Fruit fly (Drosophila melanogaster) whole organism, embryonic: Measurements from ENCODE around the gene CG10793.

Experiments used
- Adf1 ChIP-seq: fragments of 200-800 bp; sonication (Bioruptor generic); IDR thresholded peaks from 2 replicates; pipeline ENCODE4 v1.3.6; 2022; ENCODE audit warnings: missing biosample characterization, missing genetic modification characterization
- Atf-2 ChIP-seq: fragments of 200-800 bp; sonication (Bioruptor generic); optimal IDR thresholded peaks from 2 replicates; lab custom pipeline; 2016; ENCODE audit warnings: missing biosample characterization, missing genetic modification characterization
- Blimp-1 ChIP-seq: fragments of 200-800 bp; sonication (Bioruptor generic); optimal IDR thresholded peaks from 3 replicates; lab custom pipeline; 2018; ENCODE audit warnings: missing biosample characterization, missing genetic modification characterization, mild to moderate bottlenecking, moderate library complexity, missing genetic modification reagents
- CG10462 ChIP-seq: fragments of 200-800 bp; sonication (Bioruptor generic); optimal IDR thresholded peaks from 2 replicates; lab custom pipeline; 2016; ENCODE audit warnings: missing biosample characterization, missing genetic modification characterization
- CG11696 ChIP-seq: fragments of 200-800 bp; sonication (Bioruptor generic); IDR thresholded peaks from 2 replicates; pipeline ENCODE4 v1.3.6; 2022; ENCODE audit warnings: missing biosample characterization, missing genetic modification characterization
- CG12219 ChIP-seq: fragments of 200-800 bp; sonication (Bioruptor generic); optimal IDR thresholded peaks from 3 replicates; lab custom pipeline; 2018; ENCODE audit warnings: missing biosample characterization, mild to moderate bottlenecking, missing genetic modification characterization
- CG14014 ChIP-seq: fragments of 200-800 bp; sonication (Bioruptor generic); IDR thresholded peaks from 2 replicates; pipeline ENCODE4 v1.3.6; 2022; ENCODE audit warnings: missing biosample characterization, missing genetic modification characterization
- CG15479 ChIP-seq: fragments of 200-800 bp; sonication (Bioruptor generic); optimal IDR thresholded peaks from 3 replicates; lab custom pipeline; 2019; ENCODE audit warnings: missing biosample characterization, mild to moderate bottlenecking, missing genetic modification characterization, moderate library complexity
- CG1602 ChIP-seq: fragments of 200-800 bp; sonication (Bioruptor generic); optimal IDR thresholded peaks from 3 replicates; lab custom pipeline; 2016; ENCODE audit warnings: missing biosample characterization, missing genetic modification characterization
- CG1603 ChIP-seq: fragments of 200-800 bp; sonication (Bioruptor generic); optimal IDR thresholded peaks from 2 replicates; lab custom pipeline; 2019; ENCODE audit warnings: missing biosample characterization, mild to moderate bottlenecking, missing genetic modification characterization, moderate library complexity
- CG17186 ChIP-seq: fragments of 200-800 bp; sonication (Bioruptor generic); optimal IDR thresholded peaks from 3 replicates; lab custom pipeline; 2017; ENCODE audit warnings: missing biosample characterization, missing genetic modification reagents, missing genetic modification characterization
- CG18599 ChIP-seq: fragments of 200-800 bp; sonication (Bioruptor generic); optimal IDR thresholded peaks from 3 replicates; lab custom pipeline; 2017; ENCODE audit warnings: missing biosample characterization, missing genetic modification characterization, mild to moderate bottlenecking, moderate library complexity, missing genetic modification reagents
- CG2116 ChIP-seq: fragments of 200-800 bp; sonication (Bioruptor generic); optimal IDR thresholded peaks from 3 replicates; lab custom pipeline; 2018; ENCODE audit warnings: missing biosample characterization, mild to moderate bottlenecking, missing genetic modification characterization
- CG2875 ChIP-seq: fragments of 200-800 bp; sonication (Bioruptor generic); optimal IDR thresholded peaks from 2 replicates; lab custom pipeline; 2017; ENCODE audit warnings: missing biosample characterization, mild to moderate bottlenecking, missing genetic modification characterization, missing genetic modification reagents
- CG30403 ChIP-seq: fragments of 200-800 bp; sonication (Bioruptor generic); optimal IDR thresholded peaks from 3 replicates; lab custom pipeline; 2016; ENCODE audit warnings: missing biosample characterization, missing genetic modification characterization
- CG31441 ChIP-seq: fragments of 200-800 bp; sonication (Bioruptor generic); IDR thresholded peaks from 2 replicates; pipeline ENCODE4 v1.3.6; 2022; ENCODE audit warnings: missing biosample characterization, missing genetic modification characterization
- CG32772 ChIP-seq: fragments of 200-800 bp; sonication (Bioruptor generic); IDR thresholded peaks from 2 replicates; pipeline ENCODE4 v1.3.6; 2022; ENCODE audit warnings: missing biosample characterization, missing genetic modification characterization
- CG33557 ChIP-seq: fragments of 200-800 bp; sonication (Bioruptor generic); optimal IDR thresholded peaks from 2 replicates; lab custom pipeline; 2019; ENCODE audit warnings: missing biosample characterization, mild to moderate bottlenecking, missing genetic modification characterization, moderate library complexity
- CG3726 ChIP-seq: fragments of 200-800 bp; sonication (Bioruptor generic); IDR thresholded peaks from 3 replicates; pipeline ENCODE4, ENCODE4 v1.3.6; 2022; ENCODE audit warnings: missing biosample characterization, missing genetic modification characterization
- CG3838 ChIP-seq: fragments of 200-800 bp; sonication (Bioruptor generic); optimal IDR thresholded peaks from 3 replicates; lab custom pipeline; 2016; ENCODE audit warnings: missing biosample characterization, missing genetic modification characterization
- CG3847 ChIP-seq: fragments of 200-800 bp; sonication (Bioruptor generic); IDR thresholded peaks from 2 replicates; pipeline ENCODE4 v1.3.6; 2022; ENCODE audit warnings: missing biosample characterization, missing genetic modification characterization
- CG4282 ChIP-seq: fragments of 200-800 bp; sonication (Bioruptor generic); optimal IDR thresholded peaks from 2 replicates; lab custom pipeline; 2016; ENCODE audit warnings: missing biosample characterization, missing genetic modification characterization
- CG4854 ChIP-seq: fragments of 200-800 bp; sonication (Bioruptor generic); optimal IDR thresholded peaks from 2 replicates; lab custom pipeline; 2016; ENCODE audit warnings: missing biosample characterization, missing genetic modification characterization, inconsistent platforms
- CG5180 ChIP-seq: fragments of 200-800 bp; sonication (Bioruptor generic); optimal IDR thresholded peaks from 3 replicates; lab custom pipeline; 2017; ENCODE audit warnings: missing biosample characterization, missing genetic modification characterization, mild to moderate bottlenecking, moderate library complexity, missing genetic modification reagents
- CG7745 ChIP-seq: fragments of 200-800 bp; sonication (Bioruptor generic); optimal IDR thresholded peaks from 2 replicates; lab custom pipeline; 2018; ENCODE audit warnings: missing biosample characterization, mild to moderate bottlenecking, missing genetic modification characterization, moderate library complexity
- CG9797 ChIP-seq: fragments of 200-800 bp; sonication (Bioruptor generic); optimal IDR thresholded peaks from 3 replicates; lab custom pipeline; 2018; ENCODE audit warnings: missing biosample characterization, mild to moderate bottlenecking, missing genetic modification characterization
- Dp ChIP-seq: fragments of 200-800 bp; sonication (Bioruptor generic); optimal IDR thresholded peaks from 2 replicates; lab custom pipeline; 2018; ENCODE audit warnings: missing biosample characterization, mild to moderate bottlenecking, missing genetic modification characterization, moderate library complexity
- HLH4C ChIP-seq: fragments of 200-800 bp; sonication (Bioruptor generic); IDR thresholded peaks from 3 replicates; pipeline ENCODE4 v1.3.6; 2022; ENCODE audit warnings: missing biosample characterization, missing genetic modification characterization; ENCODE audit not compliant: partially characterized antibody
- Mrtf ChIP-seq: fragments of 200-800 bp; sonication (Bioruptor generic); IDR thresholded peaks from 3 replicates; pipeline ENCODE4 v1.3.6; 2022; ENCODE audit warnings: missing biosample characterization, missing genetic modification characterization
- NC2β ChIP-seq: fragments of 200-800 bp; sonication (Bioruptor generic); optimal IDR thresholded peaks from 2 replicates; lab custom pipeline; 2016; ENCODE audit warnings: missing biosample characterization, missing genetic modification characterization
- Nf-YA ChIP-seq: fragments of 200-800 bp; sonication (Bioruptor generic); IDR thresholded peaks from 2 replicates; pipeline ENCODE4 v1.3.6; 2022; ENCODE audit warnings: missing biosample characterization, missing genetic modification characterization
- Sry-β ChIP-seq: fragments of 200-800 bp; sonication (Bioruptor generic); optimal IDR thresholded peaks from 2 replicates; lab custom pipeline; 2018; ENCODE audit warnings: missing biosample characterization, mild to moderate bottlenecking, missing genetic modification characterization, moderate library complexity
- cg ChIP-seq: fragments of 200-800 bp; sonication (Bioruptor generic); optimal IDR thresholded peaks from 3 replicates; lab custom pipeline; 2019; ENCODE audit warnings: missing biosample characterization, mild to moderate bottlenecking, missing genetic modification characterization, moderate library complexity
- corto ChIP-seq: fragments of 200-800 bp; sonication (Bioruptor generic); optimal IDR thresholded peaks from 2 replicates; lab custom pipeline; 2016; ENCODE audit warnings: missing biosample characterization, mild to moderate bottlenecking, missing genetic modification characterization, moderate library complexity
- crc ChIP-seq: fragments of 200-800 bp; sonication (Bioruptor generic); optimal IDR thresholded peaks from 2 replicates; lab custom pipeline; 2016; ENCODE audit warnings: missing biosample characterization, missing genetic modification characterization
- dimm ChIP-seq: fragments of 200-800 bp; sonication (Bioruptor generic); IDR thresholded peaks from 2 replicates; pipeline ENCODE4 v1.3.6; 2022; ENCODE audit warnings: missing biosample characterization, missing genetic modification characterization
- ewg ChIP-seq: fragments of 200-800 bp; sonication (Bioruptor generic); optimal IDR thresholded peaks from 3 replicates; lab custom pipeline; 2017; ENCODE audit warnings: mild to moderate bottlenecking, missing biosample characterization, missing genetic modification reagents, missing genetic modification characterization
- gcm2 ChIP-seq: fragments of 200-800 bp; sonication (Bioruptor generic); optimal IDR thresholded peaks from 2 replicates; lab custom pipeline; 2016; ENCODE audit warnings: missing biosample characterization, missing genetic modification characterization
- gem ChIP-seq: fragments of 200-800 bp; sonication (Bioruptor generic); optimal IDR thresholded peaks from 2 replicates; lab custom pipeline; 2019; ENCODE audit warnings: missing biosample characterization, mild to moderate bottlenecking, missing genetic modification characterization, moderate library complexity
- gfzf ChIP-seq: fragments of 200-800 bp; sonication (Bioruptor generic); optimal IDR thresholded peaks from 2 replicates; lab custom pipeline; 2016; ENCODE audit warnings: missing biosample characterization, mild to moderate bottlenecking, missing genetic modification characterization, moderate library complexity
- hbn ChIP-seq: fragments of 200-800 bp; sonication (Bioruptor generic); IDR thresholded peaks from 2 replicates; pipeline ENCODE4 v1.3.6; 2022; ENCODE audit warnings: missing biosample characterization, missing genetic modification characterization; ENCODE audit not compliant: partially characterized antibody
- jing ChIP-seq: fragments of 200-800 bp; sonication (Bioruptor generic); optimal IDR thresholded peaks from 2 replicates; lab custom pipeline; 2018; ENCODE audit warnings: missing biosample characterization, mild to moderate bottlenecking, missing genetic modification characterization
- klu ChIP-seq: fragments of 200-800 bp; sonication (Bioruptor generic); IDR thresholded peaks from 2 replicates; pipeline ENCODE4 v1.3.6; 2022; ENCODE audit warnings: missing biosample characterization, missing genetic modification characterization
- kni ChIP-seq: fragments of 200-800 bp; sonication (Bioruptor generic); optimal IDR thresholded peaks from 3 replicates; lab custom pipeline; 2017; ENCODE audit warnings: mild to moderate bottlenecking, missing biosample characterization, missing genetic modification reagents, missing genetic modification characterization
- lbe ChIP-seq: fragments of 200-800 bp; sonication (Bioruptor generic); optimal IDR thresholded peaks from 2 replicates; lab custom pipeline; 2016; ENCODE audit warnings: missing biosample characterization, mild to moderate bottlenecking, missing genetic modification characterization
- odd ChIP-seq: fragments of 200-800 bp; sonication (Bioruptor generic); optimal IDR thresholded peaks from 2 replicates; lab custom pipeline; 2017; ENCODE audit warnings: missing biosample characterization, mild to moderate bottlenecking, missing genetic modification characterization
- pb ChIP-seq: fragments of 200-800 bp; sonication (Bioruptor generic); optimal IDR thresholded peaks from 3 replicates; lab custom pipeline; 2016; ENCODE audit warnings: missing biosample characterization, missing genetic modification characterization
- pzg ChIP-seq: fragments of 200-800 bp; sonication (Bioruptor generic); optimal IDR thresholded peaks from 3 replicates; lab custom pipeline; 2018; ENCODE audit warnings: missing biosample characterization, mild to moderate bottlenecking, missing genetic modification characterization, moderate library complexity
- so ChIP-seq: fragments of 200-800 bp; sonication (Bioruptor generic); IDR thresholded peaks from 3 replicates; pipeline ENCODE4 v1.3.6; 2022; ENCODE audit warnings: missing biosample characterization, missing genetic modification characterization
- trem ChIP-seq: fragments of 200-800 bp; optimal IDR thresholded peaks from 3 replicates; lab custom pipeline; 2019; ENCODE audit warnings: missing biosample characterization, mild to moderate bottlenecking, missing genetic modification characterization, moderate library complexity

The CG10793 gene

dm6 chrX:3310827-3311226 lies 5.4 kb downstream of the CG10793 start (continued):
- peak; percentile 49 for TF ChIP-seq CG5180 (GFP tag; lab: Kevin White, UChicago)
- TF ChIP-seq Dp (GFP tag; lab: Kevin White, UChicago): no peak
- TF ChIP-seq CG3847: peak; percentile 74
- peak; percentile 71 for TF ChIP-seq ewg
- no peak for TF ChIP-seq CG9797 (GFP tag; lab: Kevin White, UChicago)
- peak; percentile 42 for TF ChIP-seq trem
- TF ChIP-seq CG33557 (GFP tag; lab: Kevin White, UChicago): peak; percentile 60
- TF ChIP-seq crc: peak; percentile 56
- TF ChIP-seq CG17186 (GFP tag; lab: Kevin White, UChicago): no peak
- TF ChIP-seq pzg: no peak
- TF ChIP-seq CG3726: peak; percentile 82
- peak; percentile 66 for TF ChIP-seq dimm (GFP tag; lab: Robert Waterston, UW)
- peak; percentile 78 for TF ChIP-seq gcm2 (GFP tag; lab: Kevin White, UChicago)
- TF ChIP-seq CG3838 (GFP tag; lab: Kevin White, UChicago): peak; percentile 40
- no peak for TF ChIP-seq corto (GFP tag; lab: Kevin White, UChicago)
- TF ChIP-seq CG4854 (GFP tag; lab: Kevin White, UChicago): peak; percentile 61
- peak; percentile 69 for TF ChIP-seq odd (GFP tag; lab: Kevin White, UChicago)
- TF ChIP-seq klu (GFP tag; lab: Robert Waterston, UW): peak; percentile 77
- TF ChIP-seq CG2875: peak; percentile 63
- TF ChIP-seq CG30403 (GFP tag; lab: Kevin White, UChicago): peak; percentile 81
- no peak for TF ChIP-seq lbe (GFP tag; lab: Kevin White, UChicago)
- peak; percentile 63 for TF ChIP-seq pb (GFP tag; lab: Kevin White, UChicago)
- no peak for TF ChIP-seq CG15479 (GFP tag; lab: Kevin White, UChicago)
- peak; percentile 65 for TF ChIP-seq NC2β (GFP tag; lab: Kevin White, UChicago)
- TF ChIP-seq Atf-2 (GFP tag; lab: Kevin White, UChicago): peak; percentile 71
- TF ChIP-seq Mrtf (GFP tag; lab: Robert Waterston, UW): peak; percentile 78
- TF ChIP-seq CG32772 (GFP tag; lab: Robert Waterston, UW): peak; percentile 74
- TF ChIP-seq Sry-β: no peak
- TF ChIP-seq CG1603 (tag; lab: Kevin White, UChicago): peak; percentile 86
- TF ChIP-seq jing (GFP tag; lab: Kevin White, UChicago): peak; percentile 63
- no peak for TF ChIP-seq hbn (GFP tag; lab: Robert Waterston, UW)
- no peak for TF ChIP-seq kni (GFP tag; lab: Kevin White, UChicago)
- TF ChIP-seq CG1602: peak; percentile 66
- no peak for TF ChIP-seq CG7745
- peak; percentile 88 for TF ChIP-seq CG14014
- TF ChIP-seq Nf-YA (GFP tag; lab: Robert Waterston, UW): 0 out of 2 replicates have a peak, but pooled peaks have one; percentile 56
- peak; percentile 97 for TF ChIP-seq CG11696 (GFP tag; lab: Robert Waterston, UW)
- TF ChIP-seq gem (tag; lab: Kevin White, UChicago): peak; percentile 91
- peak; percentile 49 for TF ChIP-seq CG4282 (GFP tag; lab: Kevin White, UChicago)
- peak; percentile 75 for TF ChIP-seq Blimp-1 (GFP tag; lab: Kevin White, UChicago)
- no peak for TF ChIP-seq HLH4C
- peak; percentile 41 for TF ChIP-seq CG10462
- peak; percentile 45; the same call in 1 of the 2 replicates for TF ChIP-seq Adf1 (GFP tag; lab: Robert Waterston, UW)
- peak; percentile 93 for TF ChIP-seq CG31441 (GFP tag; lab: Robert Waterston, UW)
- TF ChIP-seq CG12219 (GFP tag; lab: Kevin White, UChicago): peak; percentile 72
- peak; percentile 41 for TF ChIP-seq CG2116 (GFP tag; lab: Kevin White, UChicago)
- TF ChIP-seq so (GFP tag; lab: Robert Waterston, UW): peak; percentile 85; the same call in 2 of the 3 replicates
- no peak for TF ChIP-seq gfzf
- peak; percentile 58 for TF ChIP-seq cg (GFP tag; lab: Kevin White, UChicago)
- TF ChIP-seq CG18599 (GFP tag; lab: Kevin White, UChicago): peak; percentile 95
